Worm (Caenorhabditis elegans): ENCODE results near the gene C06A1.3.

ce11 chrII:10543457-10544137, 28.5 kb upstream of the C06A1.3 start:
- TF ChIP-seq ref-2 (tag; optimal IDR thresholded peaks at IDR 0.05), result no peak
- TF ChIP-seq pha-4 (tag; optimal IDR thresholded peaks at IDR 0.05), result no peak
- no peak for TF ChIP-seq pat-9 (tag; optimal IDR thresholded peaks at IDR 0.05)
- no peak for TF ChIP-seq npax-4 (tag; optimal IDR thresholded peaks at IDR 0.05)
- no peak for TF ChIP-seq elt-2 (tag; optimal IDR thresholded peaks at IDR 0.05)
- TF ChIP-seq fkh-10 (GFP tag; optimal IDR thresholded peaks at IDR 0.05), result no peak
- TF ChIP-seq ama-1 (optimal IDR thresholded peaks at IDR 0.05), result no peak
- TF ChIP-seq odd-2 (tag; optimal IDR thresholded peaks at IDR 0.05), result no peak
- TF ChIP-seq nhr-232 (tag; optimal IDR thresholded peaks at IDR 0.05), result no peak
- TF ChIP-seq sox-4 (tag; optimal IDR thresholded peaks at IDR 0.05), result no peak
- no peak for TF ChIP-seq che-1 (tag; optimal IDR thresholded peaks at IDR 0.05)
- TF ChIP-seq pros-1 (tag; optimal IDR thresholded peaks at IDR 0.05), result no peak
- TF ChIP-seq lin-11 (tag; optimal IDR thresholded peaks at IDR 0.05), result no peak
- TF ChIP-seq pha-2 (tag; optimal IDR thresholded peaks at IDR 0.05), result no peak

Data from whole organism, late embryonic.